Worm (Caenorhabditis elegans): Measurements from ENCODE around the gene nhr-155.

DNA sequence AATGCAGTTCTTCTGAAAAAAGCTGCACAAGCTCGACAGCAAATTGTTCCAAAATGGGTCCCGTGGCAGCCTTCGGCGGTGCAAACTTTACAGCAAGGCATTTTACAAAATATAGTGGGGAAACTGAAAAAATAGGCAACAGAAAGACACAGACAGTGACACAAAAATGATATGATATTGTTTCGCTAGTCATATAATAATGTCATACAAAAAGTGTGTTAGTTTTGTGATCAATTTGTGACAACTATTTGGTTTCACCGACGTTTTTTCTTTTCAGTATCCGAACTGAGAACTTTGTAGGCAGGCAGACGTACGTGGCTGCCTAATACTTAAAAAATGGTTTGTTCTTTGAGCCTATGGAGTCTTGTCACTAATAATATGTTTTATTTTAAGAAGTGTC, 19.8 kb upstream of the nhr-155 start, which contains the start of gene nhr-210:
- no peak for TF ChIP-seq ama-1 (optimal IDR thresholded peaks at IDR 0.05)
- TF ChIP-seq hmg-4 (GFP tag; optimal IDR thresholded peaks at IDR 0.05) = no peak
- TF ChIP-seq ceh-13 (GFP tag; optimal IDR thresholded peaks at IDR 0.05) = no peak

All from whole organism, early embryonic.